Worm (Caenorhabditis elegans): ENCODE data around the gene ZK783.7.

The ZK783.7 gene

ce11 chrIII:7703474-7703873, 47.0 kb downstream of the ZK783.7 start:
- TF ChIP-seq lsl-1 (GFP tag; optimal IDR thresholded peaks at IDR 0.05), result no peak
- no peak for TF ChIP-seq zfh-2 (GFP tag; conservative IDR thresholded peaks at IDR 0.05)
- TF ChIP-seq somi-1 (GFP tag; optimal IDR thresholded peaks at IDR 0.05), result no peak
- no peak for TF ChIP-seq sptf-2 (GFP tag; optimal IDR thresholded peaks at IDR 0.05)
- TF ChIP-seq sdz-38 (tag; optimal IDR thresholded peaks at IDR 0.05), result no peak
